Worm (Caenorhabditis elegans): Measurements from ENCODE around the gene T25B9.3.

T25B9.3 gene

ce11 chrIV:10786731-10787130 is 42.2 kb downstream of the T25B9.3 start, which contains the start of gene srd-7:
srd-7 (minus strand) TSS chrIV:10786831.
- TF ChIP-seq lin-38 (GFP tag; IDR thresholded peaks at IDR 0.05) (no peak), nhr-237 (tag; optimal IDR thresholded peaks at IDR 0.05) (no peak), ZK546.5 (tag; optimal IDR thresholded peaks at IDR 0.05) (no peak), dpl-1 (GFP tag; optimal IDR thresholded peaks at IDR 0.05) (no peak), lin-29 (GFP tag; IDR thresholded peaks at IDR 0.05) (no peak), ces-1 (GFP tag; optimal IDR thresholded peaks at IDR 0.05) (no peak), unc-130 (GFP tag; optimal IDR thresholded peaks at IDR 0.05) (no peak)

- no peak for TF ChIP-seq daf-19 (GFP tag; conservative IDR thresholded peaks at IDR 0.05)
- TF ChIP-seq nhr-102 (tag; optimal IDR thresholded peaks at IDR 0.05), result no peak
- no peak for TF ChIP-seq ceh-28 (tag; optimal IDR thresholded peaks at IDR 0.05)
- TF ChIP-seq fos-1 (tag; optimal IDR thresholded peaks at IDR 0.05), result no peak
- no peak for TF ChIP-seq ceh-62 (tag; optimal IDR thresholded peaks at IDR 0.05)
- no peak for TF ChIP-seq mdt-29 (GFP tag; IDR thresholded peaks at IDR 0.05)
- TF ChIP-seq attf-4 (tag; optimal IDR thresholded peaks at IDR 0.05), result no peak
- TF ChIP-seq lin-13 (GFP tag; optimal IDR thresholded peaks at IDR 0.05), result no peak
These were observed 45.8 kb downstream of the T25B9.3 start, which contains the start of gene pept-2 for ce11 chrIV:10790353-10790752. pept-2 (plus strand) TSS chrIV:10790653.

DNA sequence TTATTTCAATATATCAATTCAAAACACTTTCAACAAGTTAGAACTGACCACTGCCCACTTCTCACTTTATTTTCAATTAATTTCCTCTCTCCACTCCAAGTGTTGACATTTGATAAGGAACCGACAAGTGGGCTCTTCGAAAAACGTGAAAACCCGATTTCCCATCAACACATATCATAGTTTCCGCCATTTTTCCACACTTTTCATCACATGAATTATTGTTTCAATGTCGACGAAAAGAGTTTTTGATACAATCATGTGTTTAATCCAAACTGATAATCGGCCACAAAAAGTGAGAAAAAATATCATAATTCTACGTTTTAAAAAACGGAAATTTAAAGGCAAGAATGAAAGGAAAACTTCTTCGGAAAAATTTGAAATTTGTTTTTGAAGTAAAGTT is 51.1 kb downstream of the T25B9.3 start:
- peak; percentile 46; the same call in 1 of the 2 replicates for TF ChIP-seq dmd-6 (GFP tag; IDR thresholded peaks at IDR 0.05)
- peak; percentile 58 for TF ChIP-seq hlh-30 (tag; optimal IDR thresholded peaks at IDR 0.05; ENCODE audit: insufficient read depth)
- TF ChIP-seq pqm-1 (tag; optimal IDR thresholded peaks at IDR 0.05), result peak; percentile 32
- peak; percentile 76 for TF ChIP-seq hlh-11 (tag; optimal IDR thresholded peaks at IDR 0.05)
- no peak for TF ChIP-seq daf-16 (GFP tag; optimal IDR thresholded peaks at IDR 0.05)
- TF ChIP-seq daf-16 (tag; optimal IDR thresholded peaks at IDR 0.05), result peak; percentile 96
- no peak for TF ChIP-seq ceh-62 (tag; optimal IDR thresholded peaks at IDR 0.05)
- TF ChIP-seq dve-1 (tag; optimal IDR thresholded peaks at IDR 0.05; ENCODE audit: insufficient read depth), result peak; percentile 82
- no peak for TF ChIP-seq nhr-111 (GFP tag; optimal IDR thresholded peaks at IDR 0.05)
- TF ChIP-seq nhr-28 (tag; optimal IDR thresholded peaks at IDR 0.05), result peak; percentile 37
- peak; percentile 51; the same call in 1 of the 2 replicates for TF ChIP-seq php-3 (GFP tag; IDR thresholded peaks at IDR 0.05)
- no peak for TF ChIP-seq nhr-11 (tag; optimal IDR thresholded peaks at IDR 0.05)

DNA sequence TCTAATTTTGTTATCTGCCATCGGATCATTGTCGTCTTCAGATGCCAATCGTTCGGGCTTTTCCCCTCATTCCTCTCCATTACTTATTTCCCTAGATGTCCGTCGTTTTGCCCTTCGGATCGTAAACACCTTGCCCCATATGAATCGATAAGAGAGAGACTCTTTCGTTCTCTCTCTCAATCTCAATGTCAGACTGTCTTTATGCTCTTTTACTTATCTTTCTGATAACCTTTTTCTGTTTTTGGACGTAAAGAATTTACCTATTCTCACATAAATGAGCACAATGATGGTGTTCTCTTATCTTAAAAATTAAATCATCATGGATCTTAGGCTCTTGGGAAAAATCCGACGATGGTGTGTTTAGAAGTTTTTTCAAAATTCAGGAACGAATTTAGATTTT is 52.1 kb downstream of the T25B9.3 start:
- TF ChIP-seq ZK546.5 (tag; optimal IDR thresholded peaks at IDR 0.05) (no peak), lim-7 (GFP tag; IDR thresholded peaks at IDR 0.05) (no peak), lin-15B (tag; optimal IDR thresholded peaks at IDR 0.05) (no peak), unc-39 (tag; optimal IDR thresholded peaks at IDR 0.05) (no peak), Y75B8A.6 (GFP tag; IDR thresholded peaks at IDR 0.05) (no peak), pqm-1 (tag; optimal IDR thresholded peaks at IDR 0.05) (peak; percentile 21), pha-4 (GFP tag; IDR thresholded peaks at IDR 0.05) (no peak), pha-4 (tag; optimal IDR thresholded peaks at IDR 0.05) (no peak), daf-16 (GFP tag; optimal IDR thresholded peaks at IDR 0.05) (no peak), daf-16 (tag; optimal IDR thresholded peaks at IDR 0.05) (peak; percentile 95), nhr-41 (GFP tag; IDR thresholded peaks at IDR 0.05) (no peak), ztf-11 (tag; optimal IDR thresholded peaks at IDR 0.05) (no peak), nhr-28 (tag; optimal IDR thresholded peaks at IDR 0.05) (peak; percentile 48), F10B5.3 (tag; optimal IDR thresholded peaks at IDR 0.05) (no peak), R02D3.7 (tag; optimal IDR thresholded peaks at IDR 0.05) (no peak), nhr-10 (tag; optimal IDR thresholded peaks at IDR 0.05) (no peak), T26A8.4 (GFP tag; IDR thresholded peaks at IDR 0.05) (no peak), arid-1 (GFP tag; conservative IDR thresholded peaks at IDR 0.05) (no peak), aha-1 (tag) (peak; percentile 89), set-16 (GFP tag; IDR thresholded peaks at IDR 0.05) (no peak), nhr-76 (tag; optimal IDR thresholded peaks at IDR 0.05) (no peak), daf-19 (GFP tag; conservative IDR thresholded peaks at IDR 0.05) (no peak), nhr-48 (tag; optimal IDR thresholded peaks at IDR 0.05) (peak; percentile 10), daf-8 (GFP tag; IDR thresholded peaks at IDR 0.05) (no peak), skn-1 (tag; optimal IDR thresholded peaks at IDR 0.05) (no peak), snpc-1.2 (GFP tag; IDR thresholded peaks at IDR 0.05) (no peak), dve-1 (tag; optimal IDR thresholded peaks at IDR 0.05; ENCODE audit: insufficient read depth) (peak; percentile 83), hlh-30 (tag; optimal IDR thresholded peaks at IDR 0.05; ENCODE audit: insufficient read depth) (no peak), attf-4 (tag; optimal IDR thresholded peaks at IDR 0.05) (no peak), F44E2.7 (GFP tag; IDR thresholded peaks at IDR 0.05) (no peak), vab-7 (GFP tag; IDR thresholded peaks at IDR 0.05) (no peak)
